Worm (Caenorhabditis elegans) whole organism, young adult: Measurements from ENCODE around the gene T23F11.4.

Experiments used
- B0261.1 ChIP-seq: sonication (generic microtip); optimal IDR thresholded peaks from 2 replicates; lab custom pipeline; 2016; ENCODE audit warnings: mild to moderate bottlenecking, missing genetic modification characterization, moderate library complexity, missing compliant biosample characterization
- C17E4.6 ChIP-seq: fragments of 200-800 bp; sonication (Bioruptor generic); IDR thresholded peaks from 2 replicates; pipeline ENCODE4 v1.3.6; 2022; ENCODE audit warnings: missing genetic modification reagents, missing genetic modification characterization, missing compliant biosample characterization
- F39B2.1 ChIP-seq: fragments of 200-800 bp; sonication (Bioruptor generic); IDR thresholded peaks from 2 replicates; pipeline ENCODE4 v1.3.6; 2022; ENCODE audit warnings: missing genetic modification reagents, missing genetic modification characterization, missing compliant biosample characterization
- F49E8.2 ChIP-seq: sonication (generic microtip); optimal IDR thresholded peaks from 3 replicates; lab custom pipeline; 2017; ENCODE audit warnings: missing genetic modification characterization, mild to moderate bottlenecking, missing compliant biosample characterization, antibody characterized with exemption, moderate library complexity; ENCODE audit not compliant: insufficient read depth
- F52B5.7 ChIP-seq: sonication (generic microtip); optimal IDR thresholded peaks from 2 replicates; lab custom pipeline; 2016; ENCODE audit warnings: mild to moderate bottlenecking, missing genetic modification characterization, missing compliant biosample characterization
- F55B11.4 ChIP-seq: sonication (generic microtip); optimal IDR thresholded peaks from 2 replicates; lab custom pipeline; 2016; ENCODE audit warnings: missing compliant biosample characterization, missing genetic modification characterization, borderline replicate concordance; ENCODE audit not compliant: insufficient read depth
- F57A8.1 ChIP-seq: fragments of 200-800 bp; sonication (Bioruptor generic); optimal IDR thresholded peaks from 2 replicates; lab custom pipeline; 2018; ENCODE audit warnings: mild to moderate bottlenecking, missing genetic modification characterization, moderate library complexity, missing compliant biosample characterization
- K11D2.4 ChIP-seq: fragments of 200-800 bp; sonication (Bioruptor generic); IDR thresholded peaks from 2 replicates; pipeline ENCODE4 v1.3.6; 2022; ENCODE audit warnings: missing genetic modification reagents, missing genetic modification characterization, missing compliant biosample characterization
- T26A5.8 ChIP-seq: sonication (generic microtip); optimal IDR thresholded peaks from 2 replicates; lab custom pipeline; 2016; ENCODE audit warnings: missing genetic modification characterization, missing compliant biosample characterization
- Y67H2A.10 ChIP-seq: fragments of 200-800 bp; sonication (Bioruptor generic); conservative IDR thresholded peaks from 2 replicates; pipeline ENCODE4 v1.3.6; 2022; ENCODE audit warnings: missing genetic modification reagents, missing genetic modification characterization, missing compliant biosample characterization
- akir-1 ChIP-seq: fragments of 200-800 bp; sonication (Bioruptor generic); optimal IDR thresholded peaks from 2 replicates; lab custom pipeline; 2018; ENCODE audit warnings: mild to moderate bottlenecking, missing genetic modification characterization, moderate library complexity, missing compliant biosample characterization
- athp-1 ChIP-seq: sonication (generic microtip); optimal IDR thresholded peaks from 2 replicates; lab custom pipeline; 2017; ENCODE audit warnings: mild to moderate bottlenecking, missing genetic modification characterization, missing compliant biosample characterization
- dpl-1 ChIP-seq: fragments of 150-350 bp; optimal IDR thresholded peaks from 2 replicates; lab custom pipeline; 2014; ENCODE audit warnings: missing biosample characterization, missing genetic modification reagents, missing genetic modification characterization
- egl-18 ChIP-seq: fragments of 200-800 bp; sonication (Bioruptor generic); IDR thresholded peaks from 2 replicates; pipeline ENCODE4 v1.3.6; 2022; ENCODE audit warnings: missing genetic modification reagents, missing genetic modification characterization, missing compliant biosample characterization
- fkh-3 ChIP-seq: sonication (generic microtip); optimal IDR thresholded peaks from 2 replicates; lab custom pipeline; 2016; ENCODE audit warnings: mild to moderate bottlenecking, missing genetic modification characterization, missing compliant biosample characterization
- him-1 ChIP-seq: sonication (generic microtip); optimal IDR thresholded peaks from 2 replicates; lab custom pipeline; 2016; ENCODE audit warnings: missing genotype, missing genetic modification reagents, missing genetic modification characterization, missing compliant biosample characterization
- hlh-26 ChIP-seq: fragments of 200-800 bp; sonication (Bioruptor generic); conservative IDR thresholded peaks from 2 replicates; pipeline ENCODE4 v1.3.6; 2022; ENCODE audit warnings: missing genetic modification reagents, missing genetic modification characterization, missing compliant biosample characterization
- hmg-1.2 ChIP-seq: fragments of 200-800 bp; sonication (Bioruptor generic); IDR thresholded peaks from 2 replicates; pipeline ENCODE4 v1.3.6; 2022; ENCODE audit warnings: missing genetic modification reagents, missing genetic modification characterization, missing compliant biosample characterization
- hmg-20 ChIP-seq: fragments of 200-800 bp; sonication (Bioruptor generic); IDR thresholded peaks from 2 replicates; pipeline ENCODE4 v1.3.6; 2022; ENCODE audit warnings: missing genetic modification reagents, missing genetic modification characterization, missing compliant biosample characterization
- lin-40 ChIP-seq: sonication (generic microtip); optimal IDR thresholded peaks from 2 replicates; lab custom pipeline; 2016; ENCODE audit warnings: missing genetic modification characterization, mild to moderate bottlenecking, missing compliant biosample characterization, missing genotype, missing genetic modification reagents
- lsl-1 ChIP-seq: fragments of 200-800 bp; sonication (Bioruptor generic); optimal IDR thresholded peaks from 2 replicates; lab custom pipeline; 2018; ENCODE audit warnings: mild to moderate bottlenecking, missing genetic modification characterization, moderate library complexity, missing compliant biosample characterization
- lsy-27 ChIP-seq: sonication (generic microtip); optimal IDR thresholded peaks from 2 replicates; lab custom pipeline; 2017; ENCODE audit warnings: missing genetic modification characterization, mild to moderate bottlenecking, missing compliant biosample characterization, antibody characterized with exemption, missing genotype, borderline replicate concordance; ENCODE audit not compliant: insufficient read depth
- madf-10 ChIP-seq: sonication (generic microtip); optimal IDR thresholded peaks from 2 replicates; lab custom pipeline; 2016; ENCODE audit warnings: mild to moderate bottlenecking, missing genetic modification characterization, missing compliant biosample characterization
- madf-3 ChIP-seq: fragments of 200-800 bp; sonication (Bioruptor generic); IDR thresholded peaks from 2 replicates; pipeline ENCODE4 v1.3.6; 2022; ENCODE audit warnings: missing genetic modification reagents, missing genetic modification characterization, missing compliant biosample characterization
- madf-6 ChIP-seq: fragments of 200-800 bp; sonication (Bioruptor generic); IDR thresholded peaks from 2 replicates; pipeline ENCODE4 v1.3.6; 2022; ENCODE audit warnings: missing genetic modification reagents, missing genetic modification characterization, missing compliant biosample characterization
- mxl-1 ChIP-seq: sonication (generic microtip); optimal IDR thresholded peaks from 2 replicates; lab custom pipeline; 2016; ENCODE audit warnings: missing genetic modification characterization, missing compliant biosample characterization
- nfyb-1 ChIP-seq: fragments of 200-800 bp; sonication (Bioruptor generic); IDR thresholded peaks from 2 replicates; pipeline ENCODE4 v1.3.6; 2022; ENCODE audit warnings: missing genetic modification reagents, missing genetic modification characterization, missing compliant biosample characterization
- nhr-80 ChIP-seq: sonication (generic microtip); optimal IDR thresholded peaks from 2 replicates; lab custom pipeline; 2016; ENCODE audit warnings: missing genetic modification characterization, missing compliant biosample characterization
- pha-4 ChIP-seq: fragments of 150-350 bp; sonication (generic microtip); optimal IDR thresholded peaks from 2 replicates; lab custom pipeline; 2014; ENCODE audit warnings: missing biosample characterization, missing genetic modification reagents, missing genetic modification characterization
- rec-8 ChIP-seq, 2 experiments: sonication (generic microtip); optimal IDR thresholded peaks; 2 replicates each; lab custom pipeline; 2016; ENCODE audit warnings: mild to moderate bottlenecking in 2 of 2, missing genetic modification characterization in 2 of 2, missing genetic modification reagents in 2 of 2, missing genotype in 2 of 2, missing biosample characterization in 1 of 2, missing compliant biosample characterization in 1 of 2, moderate library complexity in 1 of 2
- repo-1 ChIP-seq: sonication (generic microtip); optimal IDR thresholded peaks from 2 replicates; lab custom pipeline; 2017; ENCODE audit warnings: mild to moderate bottlenecking, missing genetic modification characterization, missing compliant biosample characterization
- rpc-1 ChIP-seq, 2 experiments: fragments of 150-350 bp in 1 of 2; sonication (generic microtip) in 1 of 2; optimal IDR thresholded peaks; 2 replicates each; lab custom pipeline; 2014 to 2018; ENCODE audit warnings: missing biosample characterization in 1 of 2, missing genetic modification characterization in 1 of 2, missing genetic modification reagents in 1 of 2, missing genotype in 1 of 2
- sdz-38 ChIP-seq: sonication (generic microtip); optimal IDR thresholded peaks from 2 replicates; lab custom pipeline; 2016; ENCODE audit warnings: missing genotype, missing genetic modification characterization, missing compliant biosample characterization
- snpc-1.1 ChIP-seq: sonication (generic microtip); optimal IDR thresholded peaks from 2 replicates; lab custom pipeline; 2017; ENCODE audit warnings: missing genetic modification characterization, mild to moderate bottlenecking, missing compliant biosample characterization, antibody characterized with exemption, moderate library complexity, missing genotype, missing genetic modification reagents; ENCODE audit not compliant: insufficient read depth
- snpc-1.3 ChIP-seq: sonication (generic microtip); optimal IDR thresholded peaks from 2 replicates; lab custom pipeline; 2017; ENCODE audit warnings: missing genetic modification characterization, mild to moderate bottlenecking, missing compliant biosample characterization, antibody characterized with exemption, moderate library complexity, missing genotype, missing genetic modification reagents; ENCODE audit not compliant: insufficient read depth
- tbx-9 ChIP-seq: sonication (generic microtip); optimal IDR thresholded peaks from 2 replicates; lab custom pipeline; 2016; ENCODE audit warnings: borderline replicate concordance, missing genetic modification characterization, inconsistent platforms, missing compliant biosample characterization
- tlf-1 ChIP-seq: fragments of 200-800 bp; sonication (Bioruptor generic); optimal IDR thresholded peaks from 2 replicates; lab custom pipeline; 2018; ENCODE audit warnings: mild to moderate bottlenecking, missing genetic modification characterization, missing compliant biosample characterization
- ztf-26 ChIP-seq: sonication (generic microtip); optimal IDR thresholded peaks from 2 replicates; lab custom pipeline; 2017; ENCODE audit warnings: missing genetic modification characterization, missing compliant biosample characterization

T23F11.4 gene

ce11 chrIII:4689595-4689994 lies 24.4 kb upstream of the T23F11.4 start (continued):
- TF ChIP-seq lsy-27 (tag; lab: Kevin White, UChicago), result peak; percentile 70
- TF ChIP-seq mxl-1 (tag; lab: Kevin White, UChicago), result peak; percentile 92
- TF ChIP-seq madf-3 (GFP tag; lab: Robert Waterston, UW), result no peak
- no peak for TF ChIP-seq F55B11.4 (tag; lab: Kevin White, UChicago)
- peak; percentile 74; the same call in 1 of the 2 replicates for TF ChIP-seq madf-6 (GFP tag; lab: Robert Waterston, UW)
- TF ChIP-seq madf-10 (tag; lab: Kevin White, UChicago), result peak; percentile 74
- no peak for TF ChIP-seq dpl-1 (GFP tag; lab: Kevin White, UChicago)
- TF ChIP-seq rec-8 (tag; optimal IDR thresholded peaks at IDR 0.05; lab: Kevin White, UChicago), result peak; percentile 78 to 96
- peak; percentile 47 for TF ChIP-seq pha-4

ce11 chrIII:4688965-4689364 lies 23.8 kb upstream of the T23F11.4 start, which contains the start of gene ppat-1:
TSS of gene ppat-1 (plus strand) at chrIII:4689280.
- TF ChIP-seq nhr-80 (tag; lab: Kevin White, UChicago), result peak; percentile 51
- no peak for TF ChIP-seq B0261.1 (tag; lab: Kevin White, UChicago)
- TF ChIP-seq mxl-1 (tag; lab: Kevin White, UChicago), result no peak
- TF ChIP-seq, all 124 proteins: peak for 1

ce11 chrIII:4688356-4688755 lies 23.2 kb upstream of the T23F11.4 start, which contains the start of gene tag-243:
TSS of gene tag-243 (minus strand) at chrIII:4688456.
- TF ChIP-seq repo-1 (no peak), hmg-20 (no peak), hmg-1.2 (GFP tag; lab: Robert Waterston, UW) (peak; percentile 64)

ce11 chrIII:4687134-4687533 lies 22.0 kb upstream of the T23F11.4 start:
- TF ChIP-seq akir-1 (no peak), lsl-1 (no peak), fkh-3 (tag; lab: Kevin White, UChicago) (no peak), sdz-38 (tag; lab: Kevin White, UChicago) (no peak)

- TF ChIP-seq snpc-1.3 (no peak), akir-1 (no peak), F57A8.1 (no peak), F52B5.7 (no peak), egl-18 (no peak), lsy-27 (tag; lab: Kevin White, UChicago) (no peak), Y67H2A.10 (GFP tag; lab: Robert Waterston, UW) (no peak), F39B2.1 (GFP tag; lab: Robert Waterston, UW) (no peak)
Observed at ce11 chrIII:4679963-4680484, 14.9 kb upstream of the T23F11.4 start, which contains the start of gene srg-11. TSS of gene srg-11 (plus strand) at chrIII:4680013.

- TF ChIP-seq snpc-1.1 (tag; lab: Kevin White, UChicago) (no peak), T26A5.8 (tag; lab: Kevin White, UChicago) (no peak), akir-1 (no peak), ztf-26 (tag; lab: Kevin White, UChicago) (no peak), C17E4.6 (GFP tag; lab: Robert Waterston, UW) (no peak), tbx-9 (no peak), F49E8.2 (tag; lab: Kevin White, UChicago) (no peak), tlf-1 (GFP tag; lab: Kevin White, UChicago) (no peak), fkh-3 (tag; lab: Kevin White, UChicago) (no peak), athp-1 (tag; lab: Kevin White, UChicago) (no peak), snpc-1.3 (no peak), lin-40 (tag; lab: Kevin White, UChicago) (no peak), hlh-26 (no peak), K11D2.4 (GFP tag; lab: Robert Waterston, UW) (no peak), rpc-1 (optimal IDR thresholded peaks at IDR 0.05; lab: Kevin White, UChicago) (no peak), rpc-1 (tag; optimal IDR thresholded peaks at IDR 0.05; lab: Kevin White, UChicago) (no peak), him-1 (no peak), nfyb-1 (GFP tag; lab: Robert Waterston, UW) (no peak), egl-18 (no peak)
Observed at ce11 chrIII:4677466-4677865, 12.3 kb upstream of the T23F11.4 start, which contains the start of gene srg-10. TSS of gene srg-10 (plus strand) at chrIII:4677766.
